Fruit fly (Drosophila melanogaster) whole organism, prepupa: ENCODE results near the gene CG6678.

Experiments
- CG10631 ChIP-seq: fragments of 200-800 bp; sonication (Bioruptor generic); optimal IDR thresholded peaks from 2 replicates; lab custom pipeline; 2016; ENCODE audit warnings: missing biosample characterization, missing genetic modification characterization
- CG11294 ChIP-seq: fragments of 200-800 bp; sonication (Bioruptor generic); IDR thresholded peaks from 2 replicates; pipeline ENCODE4 v1.3.6; 2022; ENCODE audit warnings: missing biosample characterization, missing genetic modification characterization
- CG11762 ChIP-seq: fragments of 200-800 bp; sonication (Bioruptor generic); optimal IDR thresholded peaks from 3 replicates; lab custom pipeline; 2016; ENCODE audit warnings: missing biosample characterization, missing genetic modification characterization; ENCODE audit not compliant: insufficient read depth
- CG11902 ChIP-seq: fragments of 200-800 bp; sonication (Bioruptor generic); optimal IDR thresholded peaks from 3 replicates; lab custom pipeline; 2016; ENCODE audit warnings: missing biosample characterization, missing genetic modification characterization
- CG1621 ChIP-seq: fragments of 200-800 bp; sonication (Bioruptor generic); optimal IDR thresholded peaks from 3 replicates; lab custom pipeline; 2018; ENCODE audit warnings: missing biosample characterization, mild to moderate bottlenecking, missing genetic modification characterization
- CG31627 ChIP-seq: fragments of 200-800 bp; sonication (Bioruptor generic); optimal IDR thresholded peaks from 3 replicates; lab custom pipeline; 2016; ENCODE audit warnings: missing biosample characterization, missing genetic modification characterization
- CG32006 ChIP-seq: fragments of 200-800 bp; sonication (Bioruptor generic); optimal IDR thresholded peaks from 3 replicates; lab custom pipeline; 2017; ENCODE audit warnings: missing biosample characterization, mild to moderate bottlenecking, missing genetic modification characterization
- CG34406 ChIP-seq: fragments of 200-800 bp; sonication (Bioruptor generic); optimal IDR thresholded peaks from 3 replicates; lab custom pipeline; 2016; ENCODE audit warnings: missing biosample characterization, missing genetic modification characterization
- CG3919 ChIP-seq: fragments of 200-800 bp; sonication (Bioruptor generic); optimal IDR thresholded peaks from 3 replicates; lab custom pipeline; 2016; ENCODE audit warnings: missing biosample characterization, missing genetic modification characterization
- CG6163 ChIP-seq: fragments of 200-800 bp; sonication (Bioruptor generic); IDR thresholded peaks from 3 replicates; pipeline ENCODE4 v1.3.6; 2022; ENCODE audit warnings: missing biosample characterization, missing genetic modification characterization
- CG6808 ChIP-seq: fragments of 200-800 bp; sonication (Bioruptor generic); optimal IDR thresholded peaks from 3 replicates; lab custom pipeline; 2017; ENCODE audit warnings: missing biosample characterization, missing genetic modification characterization, mild to moderate bottlenecking, moderate library complexity, missing genetic modification reagents
- CG6854 ChIP-seq: fragments of 200-800 bp; sonication (Bioruptor generic); optimal IDR thresholded peaks from 2 replicates; lab custom pipeline; 2017; ENCODE audit warnings: missing biosample characterization, mild to moderate bottlenecking, missing genetic modification characterization
- CG7368 ChIP-seq: fragments of 200-800 bp; sonication (Bioruptor generic); optimal IDR thresholded peaks from 3 replicates; lab custom pipeline; 2016; ENCODE audit warnings: missing biosample characterization, missing genetic modification characterization
- CG8119 ChIP-seq: fragments of 200-800 bp; sonication (Bioruptor generic); IDR thresholded peaks from 3 replicates; pipeline ENCODE4 v1.3.6; 2022; ENCODE audit warnings: missing biosample characterization, missing genetic modification characterization
- CG8632 ChIP-seq: fragments of 200-800 bp; sonication (Bioruptor generic); optimal IDR thresholded peaks from 3 replicates; lab custom pipeline; 2016; ENCODE audit warnings: missing biosample characterization, missing genetic modification characterization
- CG9139 ChIP-seq: fragments of 200-800 bp; sonication (Bioruptor generic); optimal IDR thresholded peaks from 3 replicates; lab custom pipeline; 2017; ENCODE audit warnings: missing biosample characterization, mild to moderate bottlenecking, missing genetic modification characterization
- Eip75B ChIP-seq: fragments of 200-800 bp; sonication (Bioruptor generic); optimal IDR thresholded peaks from 3 replicates; lab custom pipeline; 2016; ENCODE audit warnings: missing biosample characterization, missing genetic modification characterization
- Eip78C ChIP-seq: fragments of 200-800 bp; sonication (Bioruptor generic); peaks from one replicate; lab custom pipeline; 2016; ENCODE audit warnings: missing biosample characterization, missing genetic modification characterization
- Eip93F ChIP-seq: fragments of 200-800 bp; sonication (Bioruptor generic); optimal IDR thresholded peaks from 2 replicates; lab custom pipeline; 2016; ENCODE audit warnings: missing biosample characterization, mild to moderate bottlenecking, missing genetic modification characterization
- Ets96B ChIP-seq: fragments of 200-800 bp; optimal IDR thresholded peaks from 2 replicates; lab custom pipeline; 2019; ENCODE audit warnings: missing biosample characterization, mild to moderate bottlenecking, missing genetic modification characterization, moderate library complexity
- Gug ChIP-seq: fragments of 200-800 bp; sonication (Bioruptor generic); IDR thresholded peaks from 2 replicates; pipeline ENCODE4 v1.3.6; 2022; ENCODE audit warnings: missing biosample characterization, missing genetic modification characterization
- Hr38 ChIP-seq: sonication (Bioruptor generic); optimal IDR thresholded peaks from 2 replicates; lab custom pipeline; 2016; ENCODE audit warnings: missing biosample characterization, missing genetic modification characterization
- Hr39 ChIP-seq: fragments of 200-800 bp; sonication (Bioruptor generic); optimal IDR thresholded peaks from 2 replicates; lab custom pipeline; 2016; ENCODE audit warnings: missing biosample characterization, missing genetic modification characterization
- OdsH ChIP-seq: fragments of 200-800 bp; sonication (Bioruptor generic); optimal IDR thresholded peaks from 3 replicates; lab custom pipeline; 2016; ENCODE audit warnings: missing biosample characterization, missing genetic modification characterization
- Smox ChIP-seq: fragments of 200-800 bp; sonication (Bioruptor generic); optimal IDR thresholded peaks from 3 replicates; lab custom pipeline; 2016; ENCODE audit warnings: missing biosample characterization, missing genetic modification characterization
- achi ChIP-seq: fragments of 200-800 bp; sonication (Bioruptor generic); optimal IDR thresholded peaks from 3 replicates; lab custom pipeline; 2016; ENCODE audit warnings: missing biosample characterization, missing genetic modification characterization
- cyc ChIP-seq: fragments of 200-800 bp; sonication (Bioruptor generic); optimal IDR thresholded peaks from 3 replicates; lab custom pipeline; 2016; ENCODE audit warnings: missing biosample characterization, missing genetic modification characterization
- dac ChIP-seq: fragments of 200-800 bp; sonication (Bioruptor generic); optimal IDR thresholded peaks from 2 replicates; lab custom pipeline; 2017; ENCODE audit warnings: missing biosample characterization, mild to moderate bottlenecking, missing genetic modification characterization
- dsx ChIP-seq: fragments of 200-800 bp; optimal IDR thresholded peaks from 3 replicates; lab custom pipeline; 2019; ENCODE audit warnings: missing biosample characterization, mild to moderate bottlenecking, missing genetic modification characterization, moderate library complexity; ENCODE audit not compliant: poor library complexity, severe bottlenecking
- eg ChIP-seq: fragments of 200-800 bp; sonication (Bioruptor generic); IDR thresholded peaks from 3 replicates; pipeline ENCODE4 v1.3.6; 2022; ENCODE audit warnings: missing biosample characterization, missing genetic modification characterization
- fd59A ChIP-seq: fragments of 200-800 bp; sonication (Bioruptor generic); optimal IDR thresholded peaks from 2 replicates; lab custom pipeline; 2017; ENCODE audit warnings: missing biosample characterization, mild to moderate bottlenecking, missing genetic modification characterization, missing genetic modification reagents
- fkh ChIP-seq: fragments of 200-800 bp; sonication (Bioruptor generic); optimal IDR thresholded peaks from 3 replicates; lab custom pipeline; 2017; ENCODE audit warnings: missing biosample characterization, mild to moderate bottlenecking, missing genetic modification characterization, moderate library complexity
- lz ChIP-seq: fragments of 200-800 bp; sonication (Bioruptor generic); optimal IDR thresholded peaks from 3 replicates; lab custom pipeline; 2016; ENCODE audit warnings: missing biosample characterization, missing genetic modification characterization
- net ChIP-seq: fragments of 200-800 bp; sonication (Bioruptor generic); optimal IDR thresholded peaks from 3 replicates; lab custom pipeline; 2016; ENCODE audit warnings: missing biosample characterization, missing genetic modification characterization
- pdm3 ChIP-seq: fragments of 200-800 bp; sonication (Bioruptor generic); optimal IDR thresholded peaks from 3 replicates; lab custom pipeline; 2016; ENCODE audit warnings: missing biosample characterization, missing genetic modification characterization
- salr ChIP-seq, 2 experiments: fragments of 200-800 bp; sonication (Bioruptor generic); optimal IDR thresholded peaks; 3 replicates each; lab custom pipeline; 2016 to 2018; ENCODE audit warnings: missing biosample characterization in 2 of 2, missing genetic modification characterization in 2 of 2, mild to moderate bottlenecking in 1 of 2
- spab ChIP-seq: fragments of 200-800 bp; sonication (Bioruptor generic); optimal IDR thresholded peaks from 2 replicates; lab custom pipeline; 2017; ENCODE audit warnings: missing biosample characterization, mild to moderate bottlenecking, missing genetic modification characterization, missing genetic modification reagents
- ss ChIP-seq, 2 experiments: fragments of 200-800 bp; sonication (Bioruptor generic); optimal IDR thresholded peaks; 2 replicates in 1 of 2; 3 replicates in 1 of 2; lab custom pipeline; 2017 to 2018; ENCODE audit warnings: mild to moderate bottlenecking in 2 of 2, missing biosample characterization in 2 of 2, missing genetic modification characterization in 2 of 2, moderate library complexity in 1 of 2
- svp ChIP-seq: fragments of 200-800 bp; sonication (Bioruptor generic); peaks from one replicate; lab custom pipeline; 2016; ENCODE audit warnings: missing biosample characterization, missing genetic modification characterization
- topi ChIP-seq: fragments of 200-800 bp; sonication (Bioruptor generic); optimal IDR thresholded peaks from 3 replicates; lab custom pipeline; 2016; ENCODE audit warnings: missing biosample characterization, missing genetic modification characterization
- vri ChIP-seq: fragments of 200-800 bp; sonication (Bioruptor generic); optimal IDR thresholded peaks from 3 replicates; lab custom pipeline; 2016; ENCODE audit warnings: missing biosample characterization, mild to moderate bottlenecking, missing genetic modification characterization

Gene CG6678

DNA sequence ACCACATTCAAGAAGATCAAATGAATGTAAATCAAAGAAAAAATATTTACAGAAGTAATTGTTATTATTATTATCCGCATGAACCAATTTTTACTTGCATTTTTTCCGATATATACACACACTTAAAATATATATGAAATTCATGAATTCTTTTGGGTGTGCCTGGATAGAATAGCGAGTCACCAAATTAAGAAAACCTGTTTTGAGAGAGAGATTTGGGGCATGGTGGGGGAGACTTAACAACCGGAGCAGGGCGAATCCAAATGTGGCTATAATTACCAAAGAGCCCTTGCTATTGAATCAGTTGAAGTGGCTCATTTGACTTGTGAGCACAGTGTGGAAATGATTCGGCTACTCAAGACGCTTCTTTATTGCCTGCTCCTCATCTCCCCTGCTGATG lies 26.6 kb downstream of the CG6678 start, which contains the start of gene Qsox2:
Gene Qsox2 (plus strand): TSS at position 301 of the 400 bp plus-strand sequence.
- peak; percentile 19 for TF ChIP-seq svp (GFP tag; lab: Kevin White, UChicago)
- TF ChIP-seq Gug: no peak
- no peak for TF ChIP-seq cyc (GFP tag; lab: Kevin White, UChicago)
- TF ChIP-seq dsx (GFP tag; lab: Kevin White, UChicago): peak; percentile 43
- TF ChIP-seq pdm3 (GFP tag; lab: Kevin White, UChicago): no peak
- peak in 1 of 2 experiments; percentile 11 for TF ChIP-seq ss (GFP tag; optimal IDR thresholded peaks at IDR 0.05; lab: Kevin White, UChicago)

- TF ChIP-seq ss (GFP tag; optimal IDR thresholded peaks at IDR 0.05; lab: Kevin White, UChicago) (peak in 1 of 2 experiments; percentile 54), dsx (GFP tag; lab: Kevin White, UChicago) (peak; percentile 66), OdsH (GFP tag; lab: Kevin White, UChicago) (no peak)
These were observed 30.2 kb downstream of the CG6678 start for dm6 chr3R:21916987-21917386.

DNA sequence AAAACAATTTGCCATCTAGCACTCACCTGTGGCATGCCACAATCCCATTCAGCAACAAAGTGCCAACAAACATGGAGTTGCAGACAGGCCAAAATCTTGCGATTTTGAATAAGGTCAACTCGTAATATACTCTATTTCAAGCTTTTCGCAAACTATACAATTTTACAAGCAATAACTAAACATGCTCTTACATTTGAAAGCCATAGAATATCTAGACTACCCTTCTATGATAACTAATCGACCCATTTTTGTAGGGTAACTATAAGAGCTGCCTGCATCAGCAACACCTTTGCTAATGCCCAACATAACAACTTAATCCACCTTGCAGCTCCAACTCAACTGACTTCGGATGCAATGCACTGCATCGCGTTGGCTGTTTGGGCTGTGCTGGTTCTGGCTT lies 33.7 kb downstream of the CG6678 start:
- TF ChIP-seq CG11294 (GFP tag; lab: Robert Waterston, UW) (no peak), spab (GFP tag; lab: Kevin White, UChicago) (no peak), CG34406 (GFP tag; lab: Kevin White, UChicago) (no peak), CG8119 (GFP tag; lab: Robert Waterston, UW) (0 out of 3 replicates have a peak, but pooled peaks have one; percentile 19), CG32006 (GFP tag; lab: Kevin White, UChicago) (peak; percentile 27), Eip93F (GFP tag; lab: Kevin White, UChicago) (no peak), eg (GFP tag; lab: Robert Waterston, UW) (0 out of 3 replicates have a peak, but pooled peaks have one; percentile 32), Ets96B (tag; lab: Kevin White, UChicago) (no peak), CG3919 (peak; percentile 44), Smox (GFP tag; lab: Kevin White, UChicago) (no peak), achi (no peak), Eip78C (peak; percentile 46), CG11762 (GFP tag; lab: Kevin White, UChicago) (no peak), Hr39 (GFP tag; lab: Kevin White, UChicago) (no peak), Eip75B (GFP tag; lab: Kevin White, UChicago) (no peak), CG6808 (GFP tag; lab: Kevin White, UChicago) (no peak), CG6163 (GFP tag; lab: Robert Waterston, UW) (peak; percentile 49; the same call in 1 of the 3 replicates), CG31627 (GFP tag; lab: Kevin White, UChicago) (no peak), CG10631 (GFP tag; lab: Kevin White, UChicago) (peak; percentile 51), lz (GFP tag; lab: Kevin White, UChicago) (no peak), CG8632 (GFP tag; lab: Kevin White, UChicago) (no peak), fkh (no peak), CG1621 (tag; lab: Kevin White, UChicago) (no peak)

DNA sequence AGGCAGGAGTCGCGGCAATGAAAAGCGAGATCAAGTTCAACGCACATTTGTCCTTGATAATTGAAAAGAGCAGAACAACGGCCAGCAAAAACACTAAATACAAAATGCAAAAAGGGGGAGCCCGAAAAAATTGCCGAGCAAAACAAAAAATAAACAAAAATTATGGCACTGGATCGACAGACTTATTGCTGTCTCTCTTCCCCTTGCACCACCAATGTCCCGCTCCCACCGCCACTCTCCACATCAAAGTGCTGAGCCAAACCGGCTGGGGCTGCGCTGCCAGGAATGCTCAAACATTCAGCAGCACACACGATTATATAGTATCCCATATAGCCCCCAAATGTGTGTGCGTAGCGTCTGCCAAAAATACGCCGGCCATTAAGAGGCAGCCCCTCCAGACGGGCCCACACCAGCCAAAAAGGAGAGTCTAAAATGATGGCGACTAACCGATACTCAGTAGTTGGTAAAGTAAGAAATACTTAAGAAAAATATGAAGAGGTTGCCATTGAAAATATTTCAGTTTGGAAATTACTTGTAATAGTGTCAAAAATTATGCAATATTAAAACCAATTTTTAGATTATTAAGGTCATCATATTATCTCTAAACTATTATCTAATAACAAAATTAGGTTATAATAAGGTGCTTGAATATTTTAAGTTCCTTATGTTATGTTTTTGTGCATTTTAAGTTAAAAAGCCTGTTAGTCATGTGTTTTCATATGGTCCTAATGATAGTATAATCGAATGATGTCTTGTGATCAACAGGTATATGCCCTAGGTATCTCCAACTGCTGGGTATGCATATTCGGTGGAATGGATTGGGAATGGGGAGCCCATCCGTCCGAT lies 34.8 kb downstream of the CG6678 start:
- TF ChIP-seq net (GFP tag; lab: Kevin White, UChicago) (peak; percentile 42), fd59A (GFP tag; lab: Kevin White, UChicago) (peak; percentile 85), salr (GFP tag; optimal IDR thresholded peaks at IDR 0.05; lab: Kevin White, UChicago) (peak in 1 of 2 experiments; percentile 62), Smox (GFP tag; lab: Kevin White, UChicago) (peak; percentile 58), CG9139 (peak; percentile 32), topi (GFP tag; lab: Kevin White, UChicago) (peak; percentile 80), CG34406 (GFP tag; lab: Kevin White, UChicago) (peak; percentile 75), CG8119 (GFP tag; lab: Robert Waterston, UW) (peak; percentile 23; the same call in 1 of the 3 replicates), Eip75B (GFP tag; lab: Kevin White, UChicago) (peak; percentile 74), CG11902 (GFP tag; lab: Kevin White, UChicago) (peak; percentile 38), fkh (no peak), CG6163 (GFP tag; lab: Robert Waterston, UW) (0 out of 3 replicates have a peak, but pooled peaks have one; percentile 53), CG7368 (GFP tag; lab: Kevin White, UChicago) (peak; percentile 28), CG10631 (GFP tag; lab: Kevin White, UChicago) (peak; percentile 84), lz (GFP tag; lab: Kevin White, UChicago) (peak; percentile 83), Eip93F (GFP tag; lab: Kevin White, UChicago) (no peak), Hr38 (GFP tag; lab: Kevin White, UChicago) (no peak), Gug (no peak), pdm3 (GFP tag; lab: Kevin White, UChicago) (peak; percentile 75), vri (GFP tag; lab: Kevin White, UChicago) (peak; percentile 62), CG1621 (tag; lab: Kevin White, UChicago) (peak; percentile 32), CG11762 (GFP tag; lab: Kevin White, UChicago) (peak; percentile 66), dac (GFP tag; lab: Kevin White, UChicago) (no peak), CG6854 (GFP tag; lab: Kevin White, UChicago) (no peak)
